Worm (Caenorhabditis elegans): Measurements from ENCODE around the gene F36H5.17.

DNA sequence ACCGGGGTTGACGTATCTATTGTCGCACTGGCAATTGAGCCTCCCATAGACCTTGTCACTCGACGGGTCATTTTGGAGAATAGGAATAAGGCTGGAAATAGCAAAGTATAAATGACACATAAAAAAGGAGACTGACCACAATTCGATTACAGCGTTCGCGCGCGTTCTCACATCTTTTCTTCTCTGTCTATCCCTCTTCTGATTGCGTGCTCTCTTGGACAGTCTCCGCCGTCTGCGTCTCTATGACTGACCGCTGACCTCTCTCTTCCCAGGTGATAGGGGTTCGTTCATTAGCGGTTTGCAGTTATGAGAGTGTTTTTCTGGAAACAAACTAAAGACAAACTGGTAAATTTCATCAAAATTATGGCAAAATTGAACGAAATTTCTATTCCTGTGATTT lies 19.6 kb downstream of the F36H5.17 start, which contains the start of gene ceh-83:
- no peak for TF ChIP-seq flt-1 (GFP tag; IDR thresholded peaks at IDR 0.05)
- TF ChIP-seq cog-1 (tag; optimal IDR thresholded peaks at IDR 0.05): no peak
- no peak for TF ChIP-seq tab-1 (GFP tag; IDR thresholded peaks at IDR 0.05)

Data from whole organism, midembryonic.